Worm (Caenorhabditis elegans): Measurements from ENCODE around the gene srx-135.
"Not testable (repeated sequence)": the region's sequence is repeated elsewhere in the genome, so short reads cannot be mapped to it uniquely, and the experiment has no call there.

- TF ChIP-seq pqm-1 (tag; optimal IDR thresholded peaks at IDR 0.05); ceh-14 (tag; optimal IDR thresholded peaks at IDR 0.05); unc-3 (GFP tag; conservative IDR thresholded peaks at IDR 0.05); unc-3 (tag; optimal IDR thresholded peaks at IDR 0.05); ahr-1 (tag; optimal IDR thresholded peaks at IDR 0.05); pag-3 (tag; optimal IDR thresholded peaks at IDR 0.05; ENCODE audit: borderline replicate concordance); dve-1 (tag; optimal IDR thresholded peaks at IDR 0.05); fkh-10 (GFP tag; optimal IDR thresholded peaks at IDR 0.05); F13H6.1 (tag; optimal IDR thresholded peaks at IDR 0.05); hlh-6 (tag; optimal IDR thresholded peaks at IDR 0.05); elt-2 (tag; optimal IDR thresholded peaks at IDR 0.05): not testable (repeated sequence)
These were observed 9.9 kb downstream of the srx-135 start for ce11 chrV:13868886-13869285.
